Fruit fly (Drosophila melanogaster) whole organism, prepupa: Measurements from ENCODE around the gene CG14641.

Experiments
- OdsH ChIP-seq: fragments of 200-800 bp; sonication (Bioruptor generic); optimal IDR thresholded peaks from 3 replicates; lab custom pipeline; 2016; ENCODE audit warnings: missing biosample characterization, missing genetic modification characterization
- lz ChIP-seq: fragments of 200-800 bp; sonication (Bioruptor generic); optimal IDR thresholded peaks from 3 replicates; lab custom pipeline; 2016; ENCODE audit warnings: missing biosample characterization, missing genetic modification characterization
- svp ChIP-seq: fragments of 200-800 bp; sonication (Bioruptor generic); peaks from one replicate; lab custom pipeline; 2016; ENCODE audit warnings: missing biosample characterization, missing genetic modification characterization

- TF ChIP-seq svp (GFP tag; lab: Kevin White, UChicago), result no peak
- TF ChIP-seq lz (GFP tag; lab: Kevin White, UChicago), result no peak
- no peak for TF ChIP-seq OdsH (GFP tag; lab: Kevin White, UChicago)
Observed at dm6 chr3R:4220780-4221179, 11.4 kb downstream of the CG14641 start.
